Fruit fly (Drosophila melanogaster) whole organism, prepupa: ENCODE data around the gene spdo.

Experiments
- CG10631 ChIP-seq: fragments of 200-800 bp; sonication (Bioruptor generic); optimal IDR thresholded peaks from 2 replicates; lab custom pipeline; 2016; ENCODE audit warnings: missing biosample characterization, missing genetic modification characterization
- CG11294 ChIP-seq: fragments of 200-800 bp; sonication (Bioruptor generic); IDR thresholded peaks from 2 replicates; pipeline ENCODE4 v1.3.6; 2022; ENCODE audit warnings: missing biosample characterization, missing genetic modification characterization
- CG11762 ChIP-seq: fragments of 200-800 bp; sonication (Bioruptor generic); optimal IDR thresholded peaks from 3 replicates; lab custom pipeline; 2016; ENCODE audit warnings: missing biosample characterization, missing genetic modification characterization; ENCODE audit not compliant: insufficient read depth
- CG15336 ChIP-seq: fragments of 200-800 bp; sonication (Bioruptor generic); IDR thresholded peaks from 2 replicates; pipeline ENCODE4 v1.3.6; 2022; ENCODE audit warnings: missing biosample characterization, missing genetic modification characterization
- CG31627 ChIP-seq: fragments of 200-800 bp; sonication (Bioruptor generic); optimal IDR thresholded peaks from 3 replicates; lab custom pipeline; 2016; ENCODE audit warnings: missing biosample characterization, missing genetic modification characterization
- CG34406 ChIP-seq: fragments of 200-800 bp; sonication (Bioruptor generic); optimal IDR thresholded peaks from 3 replicates; lab custom pipeline; 2016; ENCODE audit warnings: missing biosample characterization, missing genetic modification characterization
- CG4318 ChIP-seq: fragments of 200-800 bp; sonication (Bioruptor generic); optimal IDR thresholded peaks from 3 replicates; lab custom pipeline; 2017; ENCODE audit warnings: missing biosample characterization, mild to moderate bottlenecking, missing genetic modification characterization
- CG6163 ChIP-seq: fragments of 200-800 bp; sonication (Bioruptor generic); IDR thresholded peaks from 3 replicates; pipeline ENCODE4 v1.3.6; 2022; ENCODE audit warnings: missing biosample characterization, missing genetic modification characterization
- CG6276 ChIP-seq: fragments of 200-800 bp; sonication (Bioruptor generic); optimal IDR thresholded peaks from 2 replicates; lab custom pipeline; 2017; ENCODE audit warnings: missing biosample characterization, mild to moderate bottlenecking, missing genetic modification characterization
- CG6792 ChIP-seq: fragments of 200-800 bp; sonication (Bioruptor generic); optimal IDR thresholded peaks from 3 replicates; lab custom pipeline; 2016; ENCODE audit warnings: missing biosample characterization, missing genetic modification characterization
- CG6808 ChIP-seq: fragments of 200-800 bp; sonication (Bioruptor generic); optimal IDR thresholded peaks from 3 replicates; lab custom pipeline; 2017; ENCODE audit warnings: missing biosample characterization, missing genetic modification characterization, mild to moderate bottlenecking, moderate library complexity, missing genetic modification reagents
- CG6854 ChIP-seq: fragments of 200-800 bp; sonication (Bioruptor generic); optimal IDR thresholded peaks from 2 replicates; lab custom pipeline; 2017; ENCODE audit warnings: missing biosample characterization, mild to moderate bottlenecking, missing genetic modification characterization
- CG7368 ChIP-seq: fragments of 200-800 bp; sonication (Bioruptor generic); optimal IDR thresholded peaks from 3 replicates; lab custom pipeline; 2016; ENCODE audit warnings: missing biosample characterization, missing genetic modification characterization
- CG8119 ChIP-seq: fragments of 200-800 bp; sonication (Bioruptor generic); IDR thresholded peaks from 3 replicates; pipeline ENCODE4 v1.3.6; 2022; ENCODE audit warnings: missing biosample characterization, missing genetic modification characterization
- CG8319 ChIP-seq: fragments of 200-800 bp; sonication (Bioruptor generic); optimal IDR thresholded peaks from 3 replicates; lab custom pipeline; 2016; ENCODE audit warnings: missing biosample characterization, missing genetic modification characterization
- CG9139 ChIP-seq: fragments of 200-800 bp; sonication (Bioruptor generic); optimal IDR thresholded peaks from 3 replicates; lab custom pipeline; 2017; ENCODE audit warnings: missing biosample characterization, mild to moderate bottlenecking, missing genetic modification characterization
- Eip75B ChIP-seq: fragments of 200-800 bp; sonication (Bioruptor generic); optimal IDR thresholded peaks from 3 replicates; lab custom pipeline; 2016; ENCODE audit warnings: missing biosample characterization, missing genetic modification characterization
- Eip78C ChIP-seq: fragments of 200-800 bp; sonication (Bioruptor generic); peaks from one replicate; lab custom pipeline; 2016; ENCODE audit warnings: missing biosample characterization, missing genetic modification characterization
- Eip93F ChIP-seq: fragments of 200-800 bp; sonication (Bioruptor generic); optimal IDR thresholded peaks from 2 replicates; lab custom pipeline; 2016; ENCODE audit warnings: missing biosample characterization, mild to moderate bottlenecking, missing genetic modification characterization
- Ets96B ChIP-seq: fragments of 200-800 bp; optimal IDR thresholded peaks from 2 replicates; lab custom pipeline; 2019; ENCODE audit warnings: missing biosample characterization, mild to moderate bottlenecking, missing genetic modification characterization, moderate library complexity
- Gug ChIP-seq: fragments of 200-800 bp; sonication (Bioruptor generic); IDR thresholded peaks from 2 replicates; pipeline ENCODE4 v1.3.6; 2022; ENCODE audit warnings: missing biosample characterization, missing genetic modification characterization
- Hr38 ChIP-seq: sonication (Bioruptor generic); optimal IDR thresholded peaks from 2 replicates; lab custom pipeline; 2016; ENCODE audit warnings: missing biosample characterization, missing genetic modification characterization
- Hr4 ChIP-seq: fragments of 200-800 bp; sonication (Bioruptor generic); optimal IDR thresholded peaks from 3 replicates; lab custom pipeline; 2016; ENCODE audit warnings: missing biosample characterization, missing genetic modification characterization
- Lpt ChIP-seq: fragments of 200-800 bp; sonication (Bioruptor generic); optimal IDR thresholded peaks from 3 replicates; lab custom pipeline; 2016; ENCODE audit warnings: missing biosample characterization, missing genetic modification characterization
- OdsH ChIP-seq: fragments of 200-800 bp; sonication (Bioruptor generic); optimal IDR thresholded peaks from 3 replicates; lab custom pipeline; 2016; ENCODE audit warnings: missing biosample characterization, missing genetic modification characterization
- Smox ChIP-seq: fragments of 200-800 bp; sonication (Bioruptor generic); optimal IDR thresholded peaks from 3 replicates; lab custom pipeline; 2016; ENCODE audit warnings: missing biosample characterization, missing genetic modification characterization
- Sox102F ChIP-seq: fragments of 200-800 bp; sonication (Bioruptor generic); optimal IDR thresholded peaks from 2 replicates; lab custom pipeline; 2016; ENCODE audit warnings: missing biosample characterization, mild to moderate bottlenecking, missing genetic modification characterization
- achi ChIP-seq: fragments of 200-800 bp; sonication (Bioruptor generic); optimal IDR thresholded peaks from 3 replicates; lab custom pipeline; 2016; ENCODE audit warnings: missing biosample characterization, missing genetic modification characterization
- acj6 ChIP-seq: fragments of 200-800 bp; sonication (Bioruptor generic); optimal IDR thresholded peaks from 3 replicates; lab custom pipeline; 2016; ENCODE audit warnings: missing biosample characterization, missing genetic modification characterization
- cyc ChIP-seq: fragments of 200-800 bp; sonication (Bioruptor generic); optimal IDR thresholded peaks from 3 replicates; lab custom pipeline; 2016; ENCODE audit warnings: missing biosample characterization, missing genetic modification characterization
- dac ChIP-seq: fragments of 200-800 bp; sonication (Bioruptor generic); optimal IDR thresholded peaks from 2 replicates; lab custom pipeline; 2017; ENCODE audit warnings: missing biosample characterization, mild to moderate bottlenecking, missing genetic modification characterization
- dsx ChIP-seq: fragments of 200-800 bp; optimal IDR thresholded peaks from 3 replicates; lab custom pipeline; 2019; ENCODE audit warnings: missing biosample characterization, mild to moderate bottlenecking, missing genetic modification characterization, moderate library complexity; ENCODE audit not compliant: poor library complexity, severe bottlenecking
- eg ChIP-seq: fragments of 200-800 bp; sonication (Bioruptor generic); IDR thresholded peaks from 3 replicates; pipeline ENCODE4 v1.3.6; 2022; ENCODE audit warnings: missing biosample characterization, missing genetic modification characterization
- esn ChIP-seq: fragments of 200-800 bp; sonication (Bioruptor generic); optimal IDR thresholded peaks from 2 replicates; lab custom pipeline; 2016; ENCODE audit warnings: missing biosample characterization, mild to moderate bottlenecking, missing genetic modification characterization, moderate library complexity
- fd59A ChIP-seq: fragments of 200-800 bp; sonication (Bioruptor generic); optimal IDR thresholded peaks from 2 replicates; lab custom pipeline; 2017; ENCODE audit warnings: missing biosample characterization, mild to moderate bottlenecking, missing genetic modification characterization, missing genetic modification reagents
- fkh ChIP-seq: fragments of 200-800 bp; sonication (Bioruptor generic); optimal IDR thresholded peaks from 3 replicates; lab custom pipeline; 2017; ENCODE audit warnings: missing biosample characterization, mild to moderate bottlenecking, missing genetic modification characterization, moderate library complexity
- net ChIP-seq: fragments of 200-800 bp; sonication (Bioruptor generic); optimal IDR thresholded peaks from 3 replicates; lab custom pipeline; 2016; ENCODE audit warnings: missing biosample characterization, missing genetic modification characterization
- salr ChIP-seq, 2 experiments: fragments of 200-800 bp; sonication (Bioruptor generic); optimal IDR thresholded peaks; 3 replicates each; lab custom pipeline; 2016 to 2018; ENCODE audit warnings: missing biosample characterization in 2 of 2, missing genetic modification characterization in 2 of 2, mild to moderate bottlenecking in 1 of 2
- svp ChIP-seq: fragments of 200-800 bp; sonication (Bioruptor generic); peaks from one replicate; lab custom pipeline; 2016; ENCODE audit warnings: missing biosample characterization, missing genetic modification characterization
- vri ChIP-seq: fragments of 200-800 bp; sonication (Bioruptor generic); optimal IDR thresholded peaks from 3 replicates; lab custom pipeline; 2016; ENCODE audit warnings: missing biosample characterization, mild to moderate bottlenecking, missing genetic modification characterization

spdo gene

dm6 chr3R:30455817-30456544 is 20.5 kb upstream of the spdo start, which contains the start of gene aralar1:
Gene aralar1, minus strand, starts transcription at chr3R:30455867.
- TF ChIP-seq Smox (GFP tag; lab: Kevin White, UChicago) (no peak), CG10631 (GFP tag; lab: Kevin White, UChicago) (no peak), CG11294 (GFP tag; lab: Robert Waterston, UW) (no peak), CG6276 (GFP tag; lab: Kevin White, UChicago) (no peak), CG4318 (GFP tag; lab: Kevin White, UChicago) (no peak), Eip93F (no peak), CG8319 (GFP tag; lab: Kevin White, UChicago) (no peak), fd59A (no peak), dsx (GFP tag; lab: Kevin White, UChicago) (no peak), svp (GFP tag; lab: Kevin White, UChicago) (no peak), acj6 (no peak), salr (GFP tag; optimal IDR thresholded peaks at IDR 0.05; lab: Kevin White, UChicago) (no peak), Lpt (GFP tag; lab: Kevin White, UChicago) (no peak), CG8119 (GFP tag; lab: Robert Waterston, UW) (no peak), CG6163 (GFP tag; lab: Robert Waterston, UW) (no peak), CG31627 (no peak), CG9139 (GFP tag; lab: Kevin White, UChicago) (no peak), Sox102F (no peak), fkh (GFP tag; lab: Kevin White, UChicago) (no peak), Ets96B (tag; lab: Kevin White, UChicago) (no peak)

- TF ChIP-seq Eip78C: peak; percentile 8
- no peak for TF ChIP-seq Hr4 (GFP tag; lab: Kevin White, UChicago)
- no peak for TF ChIP-seq CG34406
These were observed 17.2 kb upstream of the spdo start, which contains the start of the genes CG2224 and CDase for dm6 chr3R:30459066-30459935. Gene CG2224, minus strand, starts transcription at chr3R:30459300. Gene CDase, plus strand, starts transcription at chr3R:30459521.

- TF ChIP-seq CG6163 (GFP tag; lab: Robert Waterston, UW) (peak; percentile 41; the same call in 1 of the 3 replicates), eg (GFP tag; lab: Robert Waterston, UW) (peak; percentile 10; the same call in 1 of the 3 replicates), CG6854 (GFP tag; lab: Kevin White, UChicago) (peak; percentile 21), Eip78C (peak; percentile 26), Eip75B (GFP tag; lab: Kevin White, UChicago) (no peak), CG15336 (GFP tag; lab: Robert Waterston, UW) (peak; percentile 18; the same call in 1 of the 2 replicates), Gug (GFP tag; lab: Robert Waterston, UW) (no peak), svp (GFP tag; lab: Kevin White, UChicago) (peak; percentile 50)
These were observed 16.3 kb upstream of the spdo start for dm6 chr3R:30460187-30460586.

- TF ChIP-seq vri (peak; percentile 7), esn (peak; percentile 59), dac (GFP tag; lab: Kevin White, UChicago) (no peak), CG31627 (peak; percentile 31), CG34406 (peak; percentile 57), net (GFP tag; lab: Kevin White, UChicago) (peak; percentile 36), Ets96B (tag; lab: Kevin White, UChicago) (peak; percentile 53), CG6792 (GFP tag; lab: Kevin White, UChicago) (peak; percentile 51), achi (GFP tag; lab: Kevin White, UChicago) (peak; percentile 62), cyc (peak; percentile 6), CG11762 (GFP tag; lab: Kevin White, UChicago) (peak; percentile 43), Eip93F (no peak), CG10631 (GFP tag; lab: Kevin White, UChicago) (peak; percentile 62), Eip78C (peak; percentile 92), fd59A (peak; percentile 16), CG6163 (GFP tag; lab: Robert Waterston, UW) (peak; percentile 71), salr (GFP tag; optimal IDR thresholded peaks at IDR 0.05; lab: Kevin White, UChicago) (peak in 1 of 2 experiments; percentile 29), Eip75B (GFP tag; lab: Kevin White, UChicago) (peak; percentile 45), Hr4 (GFP tag; lab: Kevin White, UChicago) (peak; percentile 54), CG6808 (GFP tag; lab: Kevin White, UChicago) (peak; percentile 65), Hr38 (no peak), CG7368 (GFP tag; lab: Kevin White, UChicago) (peak; percentile 24), fkh (GFP tag; lab: Kevin White, UChicago) (no peak), OdsH (GFP tag; lab: Kevin White, UChicago) (peak; percentile 61)
These were observed 14.8 kb upstream of the spdo start for dm6 chr3R:30461608-30462243.
